Fruit fly (Drosophila melanogaster): ENCODE results near the gene CG34135.
A peak's percentile ranks its signal among the peaks of the same experiment; 100 is the strongest.

dm6 chr3R:8747134-8747870 is 20.7 kb downstream of the CG34135 start, which contains the start of the genes CG9801 and Nasp:
- peak; percentile 18 for TF ChIP-seq pad (GFP tag; optimal IDR thresholded peaks at IDR 0.05)
- no peak for TF ChIP-seq kay (GFP tag; ENCODE audit: borderline replicate concordance)
- TF ChIP-seq CG33017 (tag; optimal IDR thresholded peaks at IDR 0.05): no peak
- TF ChIP-seq CG5204 (GFP tag; optimal IDR thresholded peaks at IDR 0.05): no peak
- TF ChIP-seq CG12768 (GFP tag; optimal IDR thresholded peaks at IDR 0.05): peak; percentile 38

Measured in whole organism, adult.